Worm (Caenorhabditis elegans) whole organism, late embryonic: Measurements from ENCODE around the gene exc-14.

ENCODE experiments used
- dmd-4 ChIP-seq: sonication (generic microtip); optimal IDR thresholded peaks from 2 replicates; lab custom pipeline; 2016; ENCODE audit warnings: borderline replicate concordance, missing genetic modification characterization, missing compliant biosample characterization
- fkh-10 ChIP-seq: fragments of 150-350 bp; optimal IDR thresholded peaks from 2 replicates; lab custom pipeline; 2014; ENCODE audit warnings: missing biosample characterization, missing genetic modification reagents, missing genetic modification characterization

- TF ChIP-seq dmd-4 (no peak), fkh-10 (GFP tag; lab: Kevin White, UChicago) (no peak)
These were observed 15.3 kb downstream of the exc-14 start, which contains the start of gene swt-7 for ce11 chrV:5030715-5031114.
